Fruit fly (Drosophila melanogaster) whole organism, wandering third instar larva: Measurements from ENCODE around the gene CG17026.
A peak's percentile ranks its signal among the peaks of the same experiment; 100 is the strongest.

Experiments
- CG32264 ChIP-seq: fragments of 200-800 bp; sonication (Bioruptor generic); optimal IDR thresholded peaks from 2 replicates; lab custom pipeline; 2016; ENCODE audit warnings: missing biosample characterization, missing genetic modification characterization
- Dfd ChIP-seq: fragments of >200 bp; optimal IDR thresholded peaks from 2 replicates; lab custom pipeline; 2017; ENCODE audit warnings: missing biosample characterization, missing genetic modification characterization
- Myc ChIP-seq: fragments of >200 bp; optimal IDR thresholded peaks from 2 replicates; lab custom pipeline; 2017
- dmrt93B ChIP-seq: fragments of 200-800 bp; sonication (Bioruptor generic); optimal IDR thresholded peaks from 2 replicates; lab custom pipeline; 2018; ENCODE audit warnings: missing biosample characterization, mild to moderate bottlenecking, missing genetic modification characterization
- dsf ChIP-seq: sonication (Bioruptor generic); optimal IDR thresholded peaks from 2 replicates; lab custom pipeline; 2016; ENCODE audit warnings: missing biosample characterization, missing genetic modification characterization, borderline replicate concordance
- h ChIP-seq: fragments of 200-800 bp; sonication (Bioruptor generic); optimal IDR thresholded peaks from 3 replicates; lab custom pipeline; 2016; ENCODE audit warnings: missing biosample characterization, mild to moderate bottlenecking, missing genetic modification characterization
- psq ChIP-seq: fragments of 200-800 bp; sonication (Bioruptor generic); optimal IDR thresholded peaks from 3 replicates; lab custom pipeline; 2017; ENCODE audit warnings: missing biosample characterization, mild to moderate bottlenecking, missing genetic modification characterization, moderate library complexity
- usp ChIP-seq: fragments of >200 bp; optimal IDR thresholded peaks from 2 replicates; lab custom pipeline; 2017; ENCODE audit warnings: missing biosample characterization, missing genetic modification characterization

dm6 chr3L:15999358-16000005, 24.3 kb downstream of the CG17026 start:
- TF ChIP-seq usp (GFP tag; lab: Kevin White, UChicago) = no peak
- TF ChIP-seq h (GFP tag; lab: Kevin White, UChicago) = no peak
- TF ChIP-seq dmrt93B (GFP tag; lab: Kevin White, UChicago) = no peak
- TF ChIP-seq Myc (lab: Kevin White, UChicago) = no peak
- no peak for TF ChIP-seq Dfd (GFP tag; lab: Kevin White, UChicago)
- no peak for TF ChIP-seq CG32264 (GFP tag; lab: Kevin White, UChicago)
- peak; percentile 37 for TF ChIP-seq psq
- TF ChIP-seq dsf (GFP tag; lab: Kevin White, UChicago) = no peak
